Worm (Caenorhabditis elegans) whole organism, midembryonic: Measurements from ENCODE around the gene C05E4.7.

Experiments
- T22C8.4 ChIP-seq: fragments of 200-800 bp; sonication (Bioruptor generic); IDR thresholded peaks from 2 replicates; pipeline ENCODE4 v1.3.6; 2022; ENCODE audit warnings: missing genetic modification characterization, missing compliant biosample characterization
- cog-1 ChIP-seq: sonication (generic microtip); optimal IDR thresholded peaks from 2 replicates; lab custom pipeline; 2016; ENCODE audit warnings: missing genetic modification characterization, missing compliant biosample characterization
- flt-1 ChIP-seq: fragments of 200-800 bp; sonication (Bioruptor generic); IDR thresholded peaks from 2 replicates; pipeline ENCODE4 v1.3.6; 2022; ENCODE audit warnings: missing genetic modification characterization, missing compliant biosample characterization
- klf-2 ChIP-seq: fragments of 200-800 bp; sonication (Bioruptor generic); conservative IDR thresholded peaks from 2 replicates; pipeline ENCODE4 v1.3.6; 2022; ENCODE audit warnings: missing genetic modification reagents, missing genetic modification characterization, missing compliant biosample characterization
- med-1 ChIP-seq: sonication (generic microtip); optimal IDR thresholded peaks from 2 replicates; lab custom pipeline; 2017; ENCODE audit warnings: missing genetic modification characterization, mild to moderate bottlenecking, missing compliant biosample characterization, antibody characterized with exemption, missing genetic modification reagents; ENCODE audit not compliant: insufficient read depth
- ref-1 ChIP-seq: fragments of 200-800 bp; sonication (Bioruptor generic); conservative IDR thresholded peaks from 2 replicates; pipeline ENCODE4 v1.3.6; 2022; ENCODE audit warnings: missing genetic modification reagents, missing genetic modification characterization, missing compliant biosample characterization
- tab-1 ChIP-seq: fragments of 200-800 bp; sonication (Bioruptor generic); IDR thresholded peaks from 2 replicates; pipeline ENCODE4 v1.3.6; 2022; ENCODE audit warnings: missing genetic modification characterization, missing compliant biosample characterization
- ztf-23 ChIP-seq: fragments of 200-800 bp; sonication (Bioruptor generic); IDR thresholded peaks from 2 replicates; pipeline ENCODE4 v1.3.6; 2022; ENCODE audit warnings: missing genetic modification reagents, missing genetic modification characterization, missing compliant biosample characterization
- ztf-29 ChIP-seq: fragments of 200-800 bp; sonication (Bioruptor generic); IDR thresholded peaks from 2 replicates; pipeline ENCODE4 v1.3.6; 2022; ENCODE audit warnings: missing genetic modification reagents, missing genetic modification characterization, missing compliant biosample characterization

Gene C05E4.7

ce11 chrV:741820-742219 is at the start of gene C05E4.7:
Gene C05E4.7 (plus strand): TSS chrV:742120.
- TF ChIP-seq ztf-29 (GFP tag; lab: Robert Waterston, UW) (no peak), ref-1 (GFP tag; lab: Robert Waterston, UW) (no peak), med-1 (no peak), ztf-23 (GFP tag; lab: Robert Waterston, UW) (no peak), cog-1 (tag; lab: Kevin White, UChicago) (no peak), flt-1 (no peak), klf-2 (no peak), T22C8.4 (GFP tag; lab: Robert Waterston, UW) (no peak), tab-1 (GFP tag; lab: Robert Waterston, UW) (no peak)

ce11 chrV:692720-693422 is 49.0 kb upstream of the C05E4.7 start, which contains the start of gene srx-4:
Gene srx-4 (minus strand): TSS chrV:692770.
- no peak for TF ChIP-seq ztf-29 (GFP tag; lab: Robert Waterston, UW)
- no peak for TF ChIP-seq cog-1 (tag; lab: Kevin White, UChicago)
- TF ChIP-seq med-1: no peak
- no peak for TF ChIP-seq klf-2
- TF ChIP-seq ref-1 (GFP tag; lab: Robert Waterston, UW): no peak
- TF ChIP-seq ztf-23 (GFP tag; lab: Robert Waterston, UW): no peak
- no peak for TF ChIP-seq flt-1
- no peak for TF ChIP-seq T22C8.4 (GFP tag; lab: Robert Waterston, UW)
- TF ChIP-seq tab-1 (GFP tag; lab: Robert Waterston, UW): no peak

- TF ChIP-seq flt-1 (no peak), med-1 (no peak), tab-1 (GFP tag; lab: Robert Waterston, UW) (no peak), ztf-29 (GFP tag; lab: Robert Waterston, UW) (no peak), cog-1 (tag; lab: Kevin White, UChicago) (no peak), T22C8.4 (GFP tag; lab: Robert Waterston, UW) (no peak), klf-2 (no peak), ref-1 (GFP tag; lab: Robert Waterston, UW) (no peak), ztf-23 (GFP tag; lab: Robert Waterston, UW) (no peak)
Measured at ce11 chrV:694625-695024, 47.3 kb upstream of the C05E4.7 start, which contains the start of gene srj-53. Gene srj-53 (minus strand): TSS chrV:694725.

- no peak for TF ChIP-seq med-1
- TF ChIP-seq ztf-23 (GFP tag; lab: Robert Waterston, UW): no peak
- TF ChIP-seq ref-1 (GFP tag; lab: Robert Waterston, UW): no peak
- TF ChIP-seq T22C8.4 (GFP tag; lab: Robert Waterston, UW): no peak
- no peak for TF ChIP-seq tab-1 (GFP tag; lab: Robert Waterston, UW)
- no peak for TF ChIP-seq flt-1
Measured at ce11 chrV:695914-696313, 46.0 kb upstream of the C05E4.7 start, which contains the start of gene srj-52. Gene srj-52 (minus strand): TSS chrV:696014.

- TF ChIP-seq tab-1 (GFP tag; lab: Robert Waterston, UW) (no peak), cog-1 (tag; lab: Kevin White, UChicago) (no peak), klf-2 (no peak), ref-1 (GFP tag; lab: Robert Waterston, UW) (no peak)
Measured at ce11 chrV:699051-699450, 42.9 kb upstream of the C05E4.7 start.

ce11 chrV:699489-700129 is 42.3 kb upstream of the C05E4.7 start, which contains the start of the genes ugt-29 and srx-5:
Gene ugt-29 (minus strand): TSS chrV:699589.
Gene srx-5 (plus strand): TSS chrV:700079.
- TF ChIP-seq med-1 (no peak), T22C8.4 (GFP tag; lab: Robert Waterston, UW) (no peak), ztf-29 (GFP tag; lab: Robert Waterston, UW) (no peak), ref-1 (GFP tag; lab: Robert Waterston, UW) (no peak), flt-1 (no peak), tab-1 (GFP tag; lab: Robert Waterston, UW) (no peak), cog-1 (tag; lab: Kevin White, UChicago) (no peak), klf-2 (no peak)

- TF ChIP-seq flt-1 (no peak), tab-1 (GFP tag; lab: Robert Waterston, UW) (no peak), ztf-23 (GFP tag; lab: Robert Waterston, UW) (no peak), ztf-29 (GFP tag; lab: Robert Waterston, UW) (no peak), cog-1 (tag; lab: Kevin White, UChicago) (no peak), klf-2 (no peak), T22C8.4 (GFP tag; lab: Robert Waterston, UW) (no peak), med-1 (no peak), ref-1 (GFP tag; lab: Robert Waterston, UW) (no peak)
Measured at ce11 chrV:702260-702659, 39.7 kb upstream of the C05E4.7 start, which contains the start of gene srbc-37. Gene srbc-37 (plus strand): TSS chrV:702560.

ce11 chrV:706449-706848 is 35.5 kb upstream of the C05E4.7 start:
- TF ChIP-seq ref-1 (GFP tag; lab: Robert Waterston, UW) (peak; percentile 69), flt-1 (peak; percentile 66; the same call in 1 of the 2 replicates), ztf-23 (GFP tag; lab: Robert Waterston, UW) (peak; percentile 68; the same call in 1 of the 2 replicates)

- no peak for TF ChIP-seq tab-1 (GFP tag; lab: Robert Waterston, UW)
- TF ChIP-seq ztf-29 (GFP tag; lab: Robert Waterston, UW): no peak
- no peak for TF ChIP-seq med-1
- no peak for TF ChIP-seq ref-1 (GFP tag; lab: Robert Waterston, UW)
- no peak for TF ChIP-seq T22C8.4 (GFP tag; lab: Robert Waterston, UW)
- no peak for TF ChIP-seq cog-1 (tag; lab: Kevin White, UChicago)
- no peak for TF ChIP-seq flt-1
- no peak for TF ChIP-seq klf-2
- no peak for TF ChIP-seq ztf-23 (GFP tag; lab: Robert Waterston, UW)
Measured at ce11 chrV:706918-707317, 35.0 kb upstream of the C05E4.7 start, which contains the start of gene srbc-38. Gene srbc-38 (plus strand): TSS chrV:707218.
